Worm (Caenorhabditis elegans): ENCODE data around the gene C06E2.1.

ce11 chrX:8888835-8889234 lies 14.2 kb upstream of the C06E2.1 start:
- TF ChIP-seq him-1 (tag; optimal IDR thresholded peaks at IDR 0.05) (no peak), W03F9.2 (tag; optimal IDR thresholded peaks at IDR 0.05) (no peak), dao-5 (tag; optimal IDR thresholded peaks at IDR 0.05) (no peak)

Measured in whole organism, L4/young adult.